Worm (Caenorhabditis elegans): ENCODE results near the gene T22F3.7.
A peak's percentile ranks its signal among the peaks of the same experiment; 100 is the strongest.

The T22F3.7 gene

DNA sequence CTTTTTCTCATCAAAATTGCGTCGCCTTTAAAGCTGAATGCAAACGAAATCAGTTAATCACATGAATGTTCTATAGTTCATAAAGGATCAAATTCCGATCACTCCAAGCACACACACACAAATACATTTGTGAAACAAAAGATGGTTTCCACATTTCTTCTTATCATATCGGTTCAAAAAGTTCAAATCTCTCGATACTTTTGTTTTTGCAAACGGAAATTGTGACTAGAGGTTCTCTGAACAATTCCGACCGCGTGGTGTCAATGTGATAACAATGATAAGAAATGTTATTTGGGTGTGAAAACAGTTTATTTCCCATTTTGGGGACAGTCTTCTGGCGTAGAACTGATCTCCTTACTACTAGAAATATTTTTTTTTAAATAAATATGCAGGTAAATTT is 16.4 kb upstream of the T22F3.7 start (continued):
- no peak for TF ChIP-seq ces-1 (GFP tag; optimal IDR thresholded peaks at IDR 0.05)
- no peak for TF ChIP-seq sox-4 (tag; optimal IDR thresholded peaks at IDR 0.05)
- TF ChIP-seq alr-1 (tag; optimal IDR thresholded peaks at IDR 0.05; ENCODE audit: borderline replicate concordance) = no peak
- TF ChIP-seq pag-3 (tag; optimal IDR thresholded peaks at IDR 0.05; ENCODE audit: borderline replicate concordance, insufficient read depth) = no peak
- no peak for TF ChIP-seq efl-1 (optimal IDR thresholded peaks at IDR 0.05)
- TF ChIP-seq efl-1 (GFP tag; optimal IDR thresholded peaks at IDR 0.05 in 1 of 2) = peak in 1 of 2 experiments; percentile 22
- no peak for TF ChIP-seq nhr-76 (tag; optimal IDR thresholded peaks at IDR 0.05)
- no peak for TF ChIP-seq nhr-28 (tag; optimal IDR thresholded peaks at IDR 0.05)
- TF ChIP-seq tlp-1 (tag; optimal IDR thresholded peaks at IDR 0.05) = no peak
- no peak for TF ChIP-seq nhr-90 (tag; optimal IDR thresholded peaks at IDR 0.05; ENCODE audit: poor library complexity)

DNA sequence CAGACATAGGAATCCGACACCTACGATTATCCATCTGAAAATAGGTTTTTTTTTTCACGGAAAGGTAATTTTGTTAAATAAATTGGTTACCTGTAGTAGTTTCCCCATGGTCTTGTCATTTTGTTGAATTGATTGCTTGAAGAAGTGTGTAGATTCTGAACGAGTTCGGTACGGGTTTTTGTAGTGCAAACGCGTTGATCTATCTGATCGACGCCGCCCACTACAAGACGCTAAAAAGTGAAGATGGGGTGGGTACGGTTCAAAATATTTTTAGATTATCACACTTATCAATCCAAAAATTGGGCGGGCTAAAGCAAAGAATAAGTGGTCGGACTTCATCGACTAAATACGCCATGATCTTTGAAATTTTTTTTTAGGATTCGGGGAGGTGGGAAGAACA is 13.9 kb upstream of the T22F3.7 start, which contains the start of gene T22F3.11:
Gene T22F3.11, minus strand, starts transcription at position 157 of the 400 bp plus-strand sequence.
- TF ChIP-seq lin-35 (GFP tag; optimal IDR thresholded peaks at IDR 0.05) = no peak
- TF ChIP-seq efl-1 (optimal IDR thresholded peaks at IDR 0.05) = no peak
- TF ChIP-seq efl-1 (GFP tag; optimal IDR thresholded peaks at IDR 0.05 in 1 of 2) = peak in 1 of 2 experiments; percentile 61
- TF ChIP-seq swsn-7 (tag; optimal IDR thresholded peaks at IDR 0.05) = no peak
- peak; percentile 78 for TF ChIP-seq blmp-1 (tag; optimal IDR thresholded peaks at IDR 0.05)
- TF ChIP-seq C04F5.9 (tag; optimal IDR thresholded peaks at IDR 0.05) = no peak
- TF ChIP-seq nhr-12 (tag; optimal IDR thresholded peaks at IDR 0.05) = no peak
- TF ChIP-seq ceh-88 (GFP tag; IDR thresholded peaks at IDR 0.05) = no peak

- no peak for TF ChIP-seq mep-1 (tag; optimal IDR thresholded peaks at IDR 0.05)
- no peak for TF ChIP-seq ces-1 (GFP tag; optimal IDR thresholded peaks at IDR 0.05)
- no peak for TF ChIP-seq sptf-1 (tag; optimal IDR thresholded peaks at IDR 0.05)
- no peak for TF ChIP-seq unc-62 (GFP tag; optimal IDR thresholded peaks at IDR 0.05)
- no peak for TF ChIP-seq efl-1 (optimal IDR thresholded peaks at IDR 0.05)
- TF ChIP-seq efl-1 (GFP tag; optimal IDR thresholded peaks at IDR 0.05 in 1 of 2) = peak in 1 of 2 experiments; percentile 26
These were observed 12.6 kb upstream of the T22F3.7 start for ce11 chrV:3613042-3613441.

- no peak for TF ChIP-seq nhr-85 (tag)
- TF ChIP-seq aha-1 (tag; optimal IDR thresholded peaks at IDR 0.05) = no peak
- no peak for TF ChIP-seq zip-4 (GFP tag; optimal IDR thresholded peaks at IDR 0.05)
- TF ChIP-seq pqm-1 (tag; optimal IDR thresholded peaks at IDR 0.05) = no peak
- TF ChIP-seq dsc-1 (tag; optimal IDR thresholded peaks at IDR 0.05) = no peak
- no peak for TF ChIP-seq elt-3 (tag; optimal IDR thresholded peaks at IDR 0.05)
- TF ChIP-seq C34B4.2 (tag; optimal IDR thresholded peaks at IDR 0.05) = no peak
- no peak for TF ChIP-seq ceh-8 (GFP tag; optimal IDR thresholded peaks at IDR 0.05)
- TF ChIP-seq nhr-76 (tag; optimal IDR thresholded peaks at IDR 0.05) = no peak
- no peak for TF ChIP-seq F16B12.6 (tag; optimal IDR thresholded peaks at IDR 0.05)
- TF ChIP-seq tlp-1 (tag; optimal IDR thresholded peaks at IDR 0.05) = no peak
- no peak for TF ChIP-seq C16A3.4 (tag; optimal IDR thresholded peaks at IDR 0.05)
- TF ChIP-seq egl-27 (tag; optimal IDR thresholded peaks at IDR 0.05) = no peak
- no peak for TF ChIP-seq lsy-2 (tag; optimal IDR thresholded peaks at IDR 0.05)
- no peak for TF ChIP-seq elt-2 (tag; optimal IDR thresholded peaks at IDR 0.05)
- TF ChIP-seq rnt-1 (tag; optimal IDR thresholded peaks at IDR 0.05) = no peak
- no peak for TF ChIP-seq ceh-90 (tag; optimal IDR thresholded peaks at IDR 0.05)
- no peak for TF ChIP-seq unc-130 (tag; optimal IDR thresholded peaks at IDR 0.05)
These were observed 11.2 kb upstream of the T22F3.7 start, which contains the start of gene T22F3.10 for ce11 chrV:3611654-3612053. Gene T22F3.10 (minus strand): TSS chrV:3611754.

ce11 chrV:3610709-3611108 is 10.2 kb upstream of the T22F3.7 start:
- TF ChIP-seq elt-3 (tag; optimal IDR thresholded peaks at IDR 0.05) (peak in 5 of 6 experiments; percentile 36 to 99 (median 89)), fos-1 (tag; optimal IDR thresholded peaks at IDR 0.05) (no peak), jun-1 (tag; optimal IDR thresholded peaks at IDR 0.05) (no peak), dpl-1 (GFP tag; optimal IDR thresholded peaks at IDR 0.05) (peak in 1 of 3 experiments; percentile 15), fkh-10 (GFP tag; optimal IDR thresholded peaks at IDR 0.05) (no peak), lsy-2 (tag; optimal IDR thresholded peaks at IDR 0.05) (peak in 1 of 2 experiments; percentile 49), blmp-1 (tag; optimal IDR thresholded peaks at IDR 0.05) (peak; percentile 84), Y116A8C.19 (tag; optimal IDR thresholded peaks at IDR 0.05; ENCODE audit: borderline replicate concordance) (no peak), tbx-2 (tag; optimal IDR thresholded peaks at IDR 0.05) (peak; percentile 2), unc-130 (tag; optimal IDR thresholded peaks at IDR 0.05) (peak; percentile 87), lin-14 (GFP tag; optimal IDR thresholded peaks at IDR 0.05) (peak; percentile 56), lin-13 (GFP tag; optimal IDR thresholded peaks at IDR 0.05) (no peak), nhr-20 (tag; optimal IDR thresholded peaks at IDR 0.05) (peak; percentile 77), C16A3.4 (tag; optimal IDR thresholded peaks at IDR 0.05) (peak; percentile 40), mdl-1 (tag; optimal IDR thresholded peaks at IDR 0.05) (peak in 1 of 2 experiments; percentile 76), zip-4 (GFP tag; optimal IDR thresholded peaks at IDR 0.05) (no peak), nhr-85 (tag) (peak; percentile 61), mab-9 (GFP tag; IDR thresholded peaks at IDR 0.05) (no peak)

All from whole organism, L1 larva.